Worm (Caenorhabditis elegans): ENCODE results near the gene T12A2.21.

The T12A2.21 gene

ce11 chrIII:6230870-6231269, 5.7 kb downstream of the T12A2.21 start, which contains the start of gene esyt-2:
Gene esyt-2, minus strand, starts transcription at chrIII:6230970.
- TF ChIP-seq nhr-67 (tag; optimal IDR thresholded peaks at IDR 0.05) (no peak), snpc-4 (tag; optimal IDR thresholded peaks at IDR 0.05) (no peak), ceh-28 (tag; optimal IDR thresholded peaks at IDR 0.05) (no peak), ztf-11 (tag; optimal IDR thresholded peaks at IDR 0.05) (no peak), daf-12 (tag; optimal IDR thresholded peaks at IDR 0.05) (no peak), aly-2 (tag; optimal IDR thresholded peaks at IDR 0.05) (no peak), mdl-1 (tag; optimal IDR thresholded peaks at IDR 0.05) (no peak), unc-39 (tag; optimal IDR thresholded peaks at IDR 0.05) (no peak), ZK546.5 (tag; optimal IDR thresholded peaks at IDR 0.05) (no peak), lsy-12 (tag; optimal IDR thresholded peaks at IDR 0.05) (no peak), elt-1 (tag; optimal IDR thresholded peaks at IDR 0.05) (no peak), nhr-76 (tag; optimal IDR thresholded peaks at IDR 0.05) (no peak), eor-1 (tag; optimal IDR thresholded peaks at IDR 0.05) (no peak), pqm-1 (tag; optimal IDR thresholded peaks at IDR 0.05) (no peak), tbx-2 (tag; optimal IDR thresholded peaks at IDR 0.05) (no peak), fkh-2 (tag; optimal IDR thresholded peaks at IDR 0.05) (no peak), zag-1 (tag; optimal IDR thresholded peaks at IDR 0.05) (no peak), sea-2 (GFP tag; optimal IDR thresholded peaks at IDR 0.05) (no peak), egl-5 (tag; optimal IDR thresholded peaks at IDR 0.05) (no peak), unc-62 (GFP tag; optimal IDR thresholded peaks at IDR 0.05) (no peak)

ce11 chrIII:6221403-6221802, 15.1 kb downstream of the T12A2.21 start:
- TF ChIP-seq nhr-76 (tag; optimal IDR thresholded peaks at IDR 0.05): no peak
- TF ChIP-seq mml-1 (tag; optimal IDR thresholded peaks at IDR 0.05): no peak
- no peak for TF ChIP-seq nhr-11 (tag; optimal IDR thresholded peaks at IDR 0.05)

ce11 chrIII:6216833-6217466, 19.6 kb downstream of the T12A2.21 start, which contains the start of gene hot-4:
Gene hot-4, plus strand, starts transcription at chrIII:6217416.
- TF ChIP-seq fkh-10 (GFP tag; optimal IDR thresholded peaks at IDR 0.05): no peak
- no peak for TF ChIP-seq ceh-16 (tag; optimal IDR thresholded peaks at IDR 0.05)
- TF ChIP-seq elt-2 (tag; optimal IDR thresholded peaks at IDR 0.05): no peak
- no peak for TF ChIP-seq nhr-11 (tag; optimal IDR thresholded peaks at IDR 0.05)
- TF ChIP-seq daf-12 (tag; optimal IDR thresholded peaks at IDR 0.05): no peak
- no peak for TF ChIP-seq nhr-76 (tag; optimal IDR thresholded peaks at IDR 0.05)
- TF ChIP-seq nhr-77 (tag; optimal IDR thresholded peaks at IDR 0.05): no peak
- no peak for TF ChIP-seq fkh-2 (tag; optimal IDR thresholded peaks at IDR 0.05)
- TF ChIP-seq fos-1 (tag; optimal IDR thresholded peaks at IDR 0.05): no peak
- TF ChIP-seq pha-4 (tag; optimal IDR thresholded peaks at IDR 0.05): no peak
- TF ChIP-seq nhr-67 (tag; optimal IDR thresholded peaks at IDR 0.05): no peak
- TF ChIP-seq R02D3.7 (tag; optimal IDR thresholded peaks at IDR 0.05): no peak
- no peak for TF ChIP-seq lin-15B (tag; optimal IDR thresholded peaks at IDR 0.05)
- TF ChIP-seq nhr-25 (tag; optimal IDR thresholded peaks at IDR 0.05): no peak
- no peak for TF ChIP-seq mdl-1 (tag; optimal IDR thresholded peaks at IDR 0.05)
- no peak for TF ChIP-seq ztf-11 (tag; optimal IDR thresholded peaks at IDR 0.05)
- TF ChIP-seq nhr-23 (tag; optimal IDR thresholded peaks at IDR 0.05): no peak
- TF ChIP-seq lin-39 (tag; optimal IDR thresholded peaks at IDR 0.05): no peak

- no peak for TF ChIP-seq pqm-1 (tag; optimal IDR thresholded peaks at IDR 0.05)
- no peak for TF ChIP-seq lsy-12 (tag; optimal IDR thresholded peaks at IDR 0.05)
- peak; percentile 14 for TF ChIP-seq mdl-1 (tag; optimal IDR thresholded peaks at IDR 0.05)
- no peak for TF ChIP-seq nhr-76 (tag; optimal IDR thresholded peaks at IDR 0.05)
- TF ChIP-seq lin-39 (tag; optimal IDR thresholded peaks at IDR 0.05): no peak
- peak; percentile 92 for TF ChIP-seq nhr-43 (tag; optimal IDR thresholded peaks at IDR 0.05; ENCODE audit: poor library complexity, severe bottlenecking)
- TF ChIP-seq nhr-237 (tag; optimal IDR thresholded peaks at IDR 0.05): no peak
- TF ChIP-seq unc-39 (tag; optimal IDR thresholded peaks at IDR 0.05): no peak
- no peak for TF ChIP-seq zag-1 (tag; optimal IDR thresholded peaks at IDR 0.05)
- no peak for TF ChIP-seq fos-1 (tag; optimal IDR thresholded peaks at IDR 0.05)
- TF ChIP-seq egl-27 (tag; optimal IDR thresholded peaks at IDR 0.05): no peak
- TF ChIP-seq ama-1 (optimal IDR thresholded peaks at IDR 0.05): no peak
- no peak for TF ChIP-seq mml-1 (tag; optimal IDR thresholded peaks at IDR 0.05)
- TF ChIP-seq elt-1 (tag; optimal IDR thresholded peaks at IDR 0.05): no peak
- no peak for TF ChIP-seq R02D3.7 (tag; optimal IDR thresholded peaks at IDR 0.05)
- TF ChIP-seq ztf-4 (tag; optimal IDR thresholded peaks at IDR 0.05): no peak
- peak; percentile 36 for TF ChIP-seq nhr-23 (tag; optimal IDR thresholded peaks at IDR 0.05)
- TF ChIP-seq nhr-25 (tag; optimal IDR thresholded peaks at IDR 0.05): no peak
- no peak for TF ChIP-seq pha-4 (tag; optimal IDR thresholded peaks at IDR 0.05)
- no peak for TF ChIP-seq aly-2 (tag; optimal IDR thresholded peaks at IDR 0.05)
- no peak for TF ChIP-seq nfya-1 (tag; optimal IDR thresholded peaks at IDR 0.05; ENCODE audit: insufficient read depth)
- TF ChIP-seq hmg-11 (tag; optimal IDR thresholded peaks at IDR 0.05): no peak
- no peak for TF ChIP-seq egl-5 (tag; optimal IDR thresholded peaks at IDR 0.05)
These were observed 20.6 kb downstream of the T12A2.21 start for ce11 chrIII:6215943-6216342.
